Fruit fly (Drosophila melanogaster): Measurements from ENCODE around the gene nero.

Gene nero

dm6 chr3R:31745629-31746081 lies 1.7 kb downstream of the nero start, which contains the start of gene awd (continued):
- TF ChIP-seq CoRest (tag; optimal IDR thresholded peaks at IDR 0.05) (no peak), Ets97D (GFP tag; optimal IDR thresholded peaks at IDR 0.05) (peak; percentile 17), CG15514 (GFP tag; optimal IDR thresholded peaks at IDR 0.05) (peak; percentile 85), CHES-1-like (GFP tag; optimal IDR thresholded peaks at IDR 0.05) (peak; percentile 52), Opbp (GFP tag; IDR thresholded peaks at IDR 0.05; ENCODE audit: partially characterized antibody) (peak; percentile 19; the same call in 1 of the 3 replicates), CG10274 (GFP tag; optimal IDR thresholded peaks at IDR 0.05) (no peak), dpn (GFP tag; optimal IDR thresholded peaks at IDR 0.05) (peak in 1 of 2 experiments; percentile 1), Vsx1 (GFP tag; optimal IDR thresholded peaks at IDR 0.05) (no peak), CG2712 (tag; optimal IDR thresholded peaks at IDR 0.05) (peak; percentile 12), stwl (tag; optimal IDR thresholded peaks at IDR 0.05) (peak; percentile 50), MESR4 (GFP tag; optimal IDR thresholded peaks at IDR 0.05) (peak; percentile 89), ERR (GFP tag; optimal IDR thresholded peaks at IDR 0.05) (peak; percentile 20), lbe (GFP tag; optimal IDR thresholded peaks at IDR 0.05) (no peak), ftz-f1 (GFP tag; optimal IDR thresholded peaks at IDR 0.05) (peak; percentile 64), amos (GFP tag; IDR thresholded peaks at IDR 0.05; ENCODE audit: partially characterized antibody) (peak; percentile 25; the same call in 1 of the 2 replicates), trem (tag; optimal IDR thresholded peaks at IDR 0.05) (peak; percentile 85), YL-1 (GFP tag; optimal IDR thresholded peaks at IDR 0.05) (peak; percentile 59), sd (tag; optimal IDR thresholded peaks at IDR 0.05) (peak; percentile 76), gfzf (GFP tag; optimal IDR thresholded peaks at IDR 0.05) (peak; percentile 94), esg (GFP tag; conservative IDR thresholded peaks at IDR 0.05) (no peak), Deaf1 (tag; optimal IDR thresholded peaks at IDR 0.05) (peak; percentile 15), mam (GFP tag; optimal IDR thresholded peaks at IDR 0.05) (no peak), exex (tag; optimal IDR thresholded peaks at IDR 0.05) (peak; percentile 25), CG42726 (GFP tag; IDR thresholded peaks at IDR 0.05; ENCODE audit: partially characterized antibody) (peak; percentile 51; the same call in 1 of the 2 replicates), Dp (GFP tag; optimal IDR thresholded peaks at IDR 0.05) (peak; percentile 68), nom (GFP tag; optimal IDR thresholded peaks at IDR 0.05) (peak; percentile 68), CG33213 (GFP tag; optimal IDR thresholded peaks at IDR 0.05) (peak; percentile 5), C15 (GFP tag; IDR thresholded peaks at IDR 0.05) (no peak), CG13424 (tag; optimal IDR thresholded peaks at IDR 0.05) (no peak), CG3163 (GFP tag; optimal IDR thresholded peaks at IDR 0.05) (peak; percentile 5), CG10543 (GFP tag; optimal IDR thresholded peaks at IDR 0.05) (peak; percentile 46), Max (GFP tag; optimal IDR thresholded peaks at IDR 0.05) (peak; percentile 48), Myb (GFP tag; optimal IDR thresholded peaks at IDR 0.05) (peak; percentile 48), vvl (GFP tag; IDR thresholded peaks at IDR 0.05) (peak; percentile 16; the same call in 1 of the 2 replicates), nmo (GFP tag; optimal IDR thresholded peaks at IDR 0.05) (peak; percentile 22), Stat92E (GFP tag; optimal IDR thresholded peaks at IDR 0.05) (peak in 1 of 3 experiments; percentile 5), row (GFP tag; IDR thresholded peaks at IDR 0.05) (peak; percentile 24; the same call in 1 of the 3 replicates), zfh2 (GFP tag; optimal IDR thresholded peaks at IDR 0.05) (no peak), rib (GFP tag; IDR thresholded peaks at IDR 0.05) (peak; percentile 90), CG8924 (tag; optimal IDR thresholded peaks at IDR 0.05) (peak; percentile 49), pzg (GFP tag; optimal IDR thresholded peaks at IDR 0.05) (peak; percentile 81), dm (GFP tag; optimal IDR thresholded peaks at IDR 0.05) (peak; percentile 91)
